Worm (Caenorhabditis elegans) whole organism, L3 larva: ENCODE data around the gene C29F5.1.

ENCODE experiments used
- ama-1 ChIP-seq: fragments of 150-350 bp; optimal IDR thresholded peaks from 2 replicates; lab custom pipeline; 2018
- ceh-16 ChIP-seq: sonication (generic microtip); optimal IDR thresholded peaks from 2 replicates; lab custom pipeline; 2017; ENCODE audit warnings: missing biosample characterization, missing genetic modification characterization
- ceh-28 ChIP-seq: fragments of 150-350 bp; optimal IDR thresholded peaks from 2 replicates; lab custom pipeline; 2014; ENCODE audit warnings: missing biosample characterization, missing genetic modification reagents, missing genetic modification characterization
- ceh-82 ChIP-seq: fragments of 150-350 bp; optimal IDR thresholded peaks from 2 replicates; lab custom pipeline; 2014; ENCODE audit warnings: missing biosample characterization, missing genetic modification characterization
- ceh-9 ChIP-seq: sonication (generic microtip); optimal IDR thresholded peaks from 2 replicates; lab custom pipeline; 2018; ENCODE audit warnings: missing biosample characterization, missing genetic modification characterization
- egl-27 ChIP-seq: sonication (generic microtip); optimal IDR thresholded peaks from 4 replicates; lab custom pipeline; 2017; ENCODE audit warnings: missing biosample characterization, missing genetic modification reagents, missing genetic modification characterization
- egl-5 ChIP-seq: fragments of 150-350 bp; optimal IDR thresholded peaks from 2 replicates; lab custom pipeline; 2017; ENCODE audit warnings: missing biosample characterization, missing genetic modification reagents, missing genetic modification characterization, inconsistent platforms
- elt-1 ChIP-seq: fragments of 150-350 bp; optimal IDR thresholded peaks from 2 replicates; lab custom pipeline; 2014; ENCODE audit warnings: missing biosample characterization, missing genetic modification characterization
- elt-2 ChIP-seq: sonication (generic microtip); optimal IDR thresholded peaks from 2 replicates; lab custom pipeline; 2016; ENCODE audit warnings: missing genetic modification reagents, mild to moderate bottlenecking, missing genetic modification characterization, missing compliant biosample characterization
- elt-3 ChIP-seq, 3 experiments: fragments of 150-350 bp in 1 of 3; sonication (generic microtip) in 2 of 3; optimal IDR thresholded peaks; 2 replicates in 2 of 3; 4 replicates in 1 of 3; lab custom pipeline; 2014 to 2017; ENCODE audit warnings: missing biosample characterization in 3 of 3, missing genetic modification characterization in 3 of 3
- eor-1 ChIP-seq, 2 experiments: fragments of 150-350 bp; optimal IDR thresholded peaks; 2 replicates each; lab custom pipeline; 2014 to 2018; ENCODE audit warnings: missing biosample characterization in 2 of 2, missing genetic modification characterization in 2 of 2
- fkh-10 ChIP-seq: sonication (generic microtip); optimal IDR thresholded peaks from 2 replicates; lab custom pipeline; 2017; ENCODE audit warnings: missing biosample characterization, missing genetic modification reagents, missing genetic modification characterization
- fkh-2 ChIP-seq: fragments of 150-350 bp; optimal IDR thresholded peaks from 2 replicates; lab custom pipeline; 2014; ENCODE audit warnings: missing biosample characterization, missing genetic modification reagents, missing genetic modification characterization
- fos-1 ChIP-seq: fragments of 150-350 bp; optimal IDR thresholded peaks from 2 replicates; lab custom pipeline; 2014; ENCODE audit warnings: missing biosample characterization, missing genetic modification characterization
- lin-15B ChIP-seq: fragments of 150-350 bp; optimal IDR thresholded peaks from 2 replicates; lab custom pipeline; 2014; ENCODE audit warnings: missing biosample characterization, missing genetic modification characterization
- lin-39 ChIP-seq: fragments of 150-350 bp; optimal IDR thresholded peaks from 2 replicates; lab custom pipeline; 2018; ENCODE audit warnings: missing biosample characterization, missing genetic modification reagents, missing genetic modification characterization
- lsy-12 ChIP-seq: sonication (generic microtip); optimal IDR thresholded peaks from 2 replicates; lab custom pipeline; 2016; ENCODE audit warnings: mild to moderate bottlenecking, missing genetic modification characterization, missing compliant biosample characterization
- mdl-1 ChIP-seq: fragments of 150-350 bp; optimal IDR thresholded peaks from 2 replicates; lab custom pipeline; 2014; ENCODE audit warnings: missing biosample characterization, missing genetic modification characterization
- nfya-1 ChIP-seq: sonication (generic microtip); optimal IDR thresholded peaks from 2 replicates; lab custom pipeline; 2017; ENCODE audit warnings: missing genetic modification characterization, mild to moderate bottlenecking, missing compliant biosample characterization, antibody characterized with exemption, moderate library complexity; ENCODE audit not compliant: insufficient read depth
- nhr-11 ChIP-seq: fragments of 150-350 bp; optimal IDR thresholded peaks from 2 replicates; lab custom pipeline; 2014; ENCODE audit warnings: missing biosample characterization, missing genetic modification characterization
- nhr-23 ChIP-seq: fragments of 150-350 bp; optimal IDR thresholded peaks from 2 replicates; lab custom pipeline; 2014; ENCODE audit warnings: missing biosample characterization, missing genetic modification reagents, missing genetic modification characterization
- nhr-25 ChIP-seq: sonication (generic microtip); optimal IDR thresholded peaks from 2 replicates; lab custom pipeline; 2017; ENCODE audit warnings: missing biosample characterization, missing genetic modification characterization
- nhr-28 ChIP-seq: fragments of 150-350 bp; optimal IDR thresholded peaks from 2 replicates; lab custom pipeline; 2014; ENCODE audit warnings: missing biosample characterization, missing genetic modification characterization
- nhr-43 ChIP-seq: sonication (generic microtip); optimal IDR thresholded peaks from 2 replicates; lab custom pipeline; 2016; ENCODE audit warnings: mild to moderate bottlenecking, missing genetic modification characterization, missing compliant biosample characterization; ENCODE audit not compliant: poor library complexity, severe bottlenecking
- nhr-67 ChIP-seq: fragments of 150-350 bp; optimal IDR thresholded peaks from 2 replicates; lab custom pipeline; 2014; ENCODE audit warnings: missing biosample characterization, missing genetic modification characterization
- nhr-77 ChIP-seq: fragments of 150-350 bp; optimal IDR thresholded peaks from 2 replicates; lab custom pipeline; 2014; ENCODE audit warnings: missing biosample characterization, missing genetic modification characterization
- pqm-1 ChIP-seq: fragments of 150-350 bp; optimal IDR thresholded peaks from 2 replicates; lab custom pipeline; 2017; ENCODE audit warnings: missing biosample characterization, missing genetic modification characterization, inconsistent platforms
- sea-2 ChIP-seq: fragments of 150-350 bp; sonication (generic microtip); optimal IDR thresholded peaks from 4 replicates; lab custom pipeline; 2014; ENCODE audit warnings: missing biosample characterization, missing genetic modification reagents, missing genetic modification characterization
- skn-1 ChIP-seq: fragments of 150-350 bp; optimal IDR thresholded peaks from 2 replicates; lab custom pipeline; 2014; ENCODE audit warnings: missing biosample characterization, missing genetic modification characterization
- snpc-4 ChIP-seq: fragments of 150-350 bp; optimal IDR thresholded peaks from 2 replicates; lab custom pipeline; 2014; ENCODE audit warnings: missing biosample characterization, missing genetic modification characterization
- unc-39 ChIP-seq: sonication (generic microtip); optimal IDR thresholded peaks from 4 replicates; lab custom pipeline; 2017; ENCODE audit warnings: missing biosample characterization, missing genetic modification characterization
- unc-62 ChIP-seq: fragments of 150-350 bp; sonication (generic microtip); optimal IDR thresholded peaks from 4 replicates; lab custom pipeline; 2014; ENCODE audit warnings: missing biosample characterization, missing genetic modification reagents, missing genetic modification characterization
- zag-1 ChIP-seq: fragments of 150-350 bp; optimal IDR thresholded peaks from 2 replicates; lab custom pipeline; 2014; ENCODE audit warnings: missing biosample characterization, missing genetic modification characterization
- ztf-11 ChIP-seq: fragments of 150-350 bp; optimal IDR thresholded peaks from 2 replicates; lab custom pipeline; 2014; ENCODE audit warnings: missing biosample characterization, missing genetic modification characterization
- ztf-4 ChIP-seq: fragments of 150-350 bp; optimal IDR thresholded peaks from 2 replicates; lab custom pipeline; 2014; ENCODE audit warnings: missing biosample characterization, missing genetic modification characterization

C29F5.1 gene

ce11 chrII:6288104-6288503 is 15.2 kb upstream of the C29F5.1 start:
- TF ChIP-seq egl-5 (tag; lab: Kevin White, UChicago) (no peak), ceh-82 (tag; lab: Kevin White, UChicago) (no peak), fos-1 (no peak), unc-39 (tag; lab: Kevin White, UChicago) (no peak), nhr-28 (tag; lab: Kevin White, UChicago) (no peak), ztf-4 (tag; lab: Kevin White, UChicago) (no peak), nhr-11 (tag; lab: Kevin White, UChicago) (no peak), ceh-9 (tag; lab: Kevin White, UChicago) (no peak), ceh-16 (tag; lab: Kevin White, UChicago) (no peak), egl-27 (tag; lab: Kevin White, UChicago) (no peak), ceh-28 (tag; lab: Kevin White, UChicago) (no peak), nhr-43 (tag; lab: Kevin White, UChicago) (no peak)
- TF ChIP-seq, all 47 proteins: peak for 0

- no peak for TF ChIP-seq nhr-25 (tag; lab: Kevin White, UChicago)
- peak; percentile 78 for TF ChIP-seq elt-2 (tag; lab: Kevin White, UChicago)
- TF ChIP-seq pqm-1 (tag; lab: Kevin White, UChicago), result no peak
These were observed 13.2 kb upstream of the C29F5.1 start, which contains the start of gene upb-1 for ce11 chrII:6290047-6290582. Gene upb-1, minus strand, starts transcription at chrII:6290097.

ce11 chrII:6292527-6292926 is 10.8 kb upstream of the C29F5.1 start, which contains the start of gene nyn-3:
Gene nyn-3, minus strand, starts transcription at chrII:6292627.
- no peak for TF ChIP-seq egl-27 (tag; lab: Kevin White, UChicago)
- TF ChIP-seq nfya-1, result no peak
- no peak for TF ChIP-seq skn-1 (tag; lab: Kevin White, UChicago)
- TF ChIP-seq nhr-77 (tag; lab: Kevin White, UChicago), result no peak
- no peak for TF ChIP-seq nhr-23 (tag; lab: Kevin White, UChicago)
- no peak for TF ChIP-seq unc-62 (GFP tag; lab: Kevin White, UChicago)
- no peak for TF ChIP-seq sea-2 (GFP tag; lab: Kevin White, UChicago)
- no peak for TF ChIP-seq ztf-11
- no peak for TF ChIP-seq ama-1 (lab: Kevin White, UChicago)
- TF ChIP-seq eor-1 (tag; optimal IDR thresholded peaks at IDR 0.05; lab: Kevin White, UChicago), result no peak
- TF ChIP-seq zag-1, result no peak

- no peak for TF ChIP-seq nhr-67 (tag; lab: Kevin White, UChicago)
- TF ChIP-seq eor-1 (tag; optimal IDR thresholded peaks at IDR 0.05; lab: Kevin White, UChicago), result no peak
- no peak for TF ChIP-seq nhr-77 (tag; lab: Kevin White, UChicago)
- TF ChIP-seq snpc-4 (tag; lab: Kevin White, UChicago), result no peak
These were observed 9.1 kb upstream of the C29F5.1 start, which contains the start of gene mps-1 for ce11 chrII:6294261-6294660. Gene mps-1, minus strand, starts transcription at chrII:6294361.

- TF ChIP-seq egl-5 (tag; lab: Kevin White, UChicago) (no peak), ceh-82 (tag; lab: Kevin White, UChicago) (no peak), skn-1 (tag; lab: Kevin White, UChicago) (no peak), fkh-2 (tag; lab: Kevin White, UChicago) (no peak), ceh-9 (tag; lab: Kevin White, UChicago) (no peak), nhr-67 (tag; lab: Kevin White, UChicago) (no peak), fkh-10 (GFP tag; lab: Kevin White, UChicago) (no peak), lin-15B (tag; lab: Kevin White, UChicago) (no peak), lin-39 (tag; lab: Kevin White, UChicago) (no peak), unc-62 (GFP tag; lab: Kevin White, UChicago) (no peak), sea-2 (GFP tag; lab: Kevin White, UChicago) (no peak)
- TF ChIP-seq, all 47 proteins: peak for 0
These were observed 2.8 kb downstream of the C29F5.1 start, which contains the start of gene C29F5.8 for ce11 chrII:6306125-6306524. Gene C29F5.8, plus strand, starts transcription at chrII:6306425.

ce11 chrII:6309198-6309597 is 5.9 kb downstream of the C29F5.1 start, which contains the start of gene glb-10:
Gene glb-10, minus strand, starts transcription at chrII:6309298.
- no peak for TF ChIP-seq elt-3 (tag; optimal IDR thresholded peaks at IDR 0.05; lab: Kevin White, UChicago)
- no peak for TF ChIP-seq ceh-28 (tag; lab: Kevin White, UChicago)
- TF ChIP-seq lsy-12 (tag; lab: Kevin White, UChicago), result no peak
- no peak for TF ChIP-seq lin-39 (tag; lab: Kevin White, UChicago)
- no peak for TF ChIP-seq lin-15B (tag; lab: Kevin White, UChicago)
- TF ChIP-seq fos-1, result no peak
- no peak for TF ChIP-seq nhr-28 (tag; lab: Kevin White, UChicago)
- no peak for TF ChIP-seq elt-1
- no peak for TF ChIP-seq mdl-1 (tag; lab: Kevin White, UChicago)
- TF ChIP-seq nhr-25 (tag; lab: Kevin White, UChicago), result no peak
- TF ChIP-seq fkh-2 (tag; lab: Kevin White, UChicago), result no peak
- TF ChIP-seq, all 47 proteins: peak for 0
